Fruit fly (Drosophila melanogaster) whole organism, embryonic: ENCODE results near the gene CG43999.
A peak's percentile ranks its signal among the peaks of the same experiment; 100 is the strongest.

Experiments used
- Atf-2 ChIP-seq: fragments of 200-800 bp; sonication (Bioruptor generic); optimal IDR thresholded peaks from 2 replicates; lab custom pipeline; 2016; ENCODE audit warnings: missing biosample characterization, missing genetic modification characterization
- Atf6 ChIP-seq: fragments of 200-800 bp; sonication (Bioruptor generic); IDR thresholded peaks from 2 replicates; pipeline ENCODE4 v1.3.6; 2022; ENCODE audit warnings: missing biosample characterization, missing genetic modification characterization
- CG10274 ChIP-seq: fragments of 200-800 bp; sonication (Bioruptor generic); optimal IDR thresholded peaks from 3 replicates; lab custom pipeline; 2017; ENCODE audit warnings: missing biosample characterization, mild to moderate bottlenecking, missing genetic modification characterization
- CG12659 ChIP-seq: fragments of 200-800 bp; sonication (Bioruptor generic); optimal IDR thresholded peaks from 3 replicates; lab custom pipeline; 2017; ENCODE audit warnings: mild to moderate bottlenecking, missing biosample characterization, missing genetic modification reagents, missing genetic modification characterization
- CG14441 ChIP-seq: fragments of 200-800 bp; sonication (Bioruptor generic); IDR thresholded peaks from 2 replicates; pipeline ENCODE4 v1.3.6; 2022; ENCODE audit warnings: missing biosample characterization, missing genetic modification characterization
- CG15073 ChIP-seq: fragments of 200-800 bp; sonication (Bioruptor generic); optimal IDR thresholded peaks from 2 replicates; lab custom pipeline; 2016; ENCODE audit warnings: missing biosample characterization, missing genetic modification characterization
- CG16813 ChIP-seq: fragments of 200-800 bp; sonication (Bioruptor generic); IDR thresholded peaks from 3 replicates; pipeline ENCODE4 v1.3.6; 2022; ENCODE audit warnings: missing biosample characterization, missing genetic modification characterization; ENCODE audit not compliant: partially characterized antibody
- CG17361 ChIP-seq: fragments of 200-800 bp; sonication (Bioruptor generic); IDR thresholded peaks from 3 replicates; pipeline ENCODE4 v1.3.6; 2022; ENCODE audit warnings: missing biosample characterization, missing genetic modification characterization
- CG18764 ChIP-seq: fragments of 200-800 bp; sonication (Bioruptor generic); optimal IDR thresholded peaks from 3 replicates; lab custom pipeline; 2016; ENCODE audit warnings: missing biosample characterization, missing genetic modification characterization
- CG2678 ChIP-seq: fragments of 200-800 bp; sonication (Bioruptor generic); optimal IDR thresholded peaks from 3 replicates; lab custom pipeline; 2019; ENCODE audit warnings: missing biosample characterization, mild to moderate bottlenecking, missing genetic modification characterization, moderate library complexity
- CG2889 ChIP-seq: fragments of 200-800 bp; sonication (Bioruptor generic); IDR thresholded peaks from 3 replicates; pipeline ENCODE4 v1.3.6; 2022; ENCODE audit warnings: missing biosample characterization, missing genetic modification characterization
- CG34376 ChIP-seq: fragments of 200-800 bp; sonication (Bioruptor generic); optimal IDR thresholded peaks from 2 replicates; lab custom pipeline; 2018; ENCODE audit warnings: missing biosample characterization, mild to moderate bottlenecking, missing genetic modification characterization
- CG4424 ChIP-seq: fragments of 200-800 bp; sonication (Bioruptor generic); optimal IDR thresholded peaks from 3 replicates; lab custom pipeline; 2016; ENCODE audit warnings: missing biosample characterization, missing genetic modification characterization
- CG7556 ChIP-seq: fragments of 200-800 bp; sonication (Bioruptor generic); optimal IDR thresholded peaks from 2 replicates; lab custom pipeline; 2017; ENCODE audit warnings: missing biosample characterization, mild to moderate bottlenecking, missing genetic modification characterization
- CG7839 ChIP-seq: fragments of 200-800 bp; sonication (Bioruptor generic); optimal IDR thresholded peaks from 3 replicates; lab custom pipeline; 2018; ENCODE audit warnings: missing biosample characterization, mild to moderate bottlenecking, missing genetic modification characterization, moderate library complexity
- CG7987 ChIP-seq: fragments of 200-800 bp; sonication (Bioruptor generic); optimal IDR thresholded peaks from 2 replicates; lab custom pipeline; 2018; ENCODE audit warnings: missing biosample characterization, mild to moderate bottlenecking, missing genetic modification characterization, moderate library complexity
- CG8281 ChIP-seq: fragments of 200-800 bp; sonication (Bioruptor generic); optimal IDR thresholded peaks from 2 replicates; lab custom pipeline; 2018; ENCODE audit warnings: missing biosample characterization, mild to moderate bottlenecking, missing genetic modification characterization, moderate library complexity
- CG9876 ChIP-seq: fragments of 200-800 bp; sonication (Bioruptor generic); optimal IDR thresholded peaks from 2 replicates; lab custom pipeline; 2016; ENCODE audit warnings: missing biosample characterization, missing genetic modification characterization
- CTCF ChIP-seq: fragments of 200-800 bp; sonication (Bioruptor generic); optimal IDR thresholded peaks from 2 replicates; lab custom pipeline; 2017; ENCODE audit warnings: missing biosample characterization, mild to moderate bottlenecking, missing genetic modification characterization, moderate library complexity
- CrebB ChIP-seq: fragments of 200-800 bp; sonication (Bioruptor generic); optimal IDR thresholded peaks from 3 replicates; lab custom pipeline; 2018; ENCODE audit warnings: missing biosample characterization, mild to moderate bottlenecking, missing genetic modification characterization
- Dek ChIP-seq: fragments of 200-800 bp; sonication (Bioruptor generic); optimal IDR thresholded peaks from 3 replicates; lab custom pipeline; 2019; ENCODE audit warnings: missing biosample characterization, mild to moderate bottlenecking, missing genetic modification characterization, moderate library complexity
- H15 ChIP-seq: fragments of 200-800 bp; sonication (Bioruptor generic); IDR thresholded peaks from 3 replicates; pipeline ENCODE4 v1.3.6; 2022; ENCODE audit warnings: missing biosample characterization, missing genetic modification characterization
- Hey ChIP-seq: fragments of 200-800 bp; sonication (Bioruptor generic); optimal IDR thresholded peaks from 3 replicates; lab custom pipeline; 2018; ENCODE audit warnings: missing biosample characterization, mild to moderate bottlenecking, missing genetic modification characterization
- Hmr ChIP-seq: fragments of 200-800 bp; sonication (Bioruptor generic); optimal IDR thresholded peaks from 3 replicates; lab custom pipeline; 2017; ENCODE audit warnings: mild to moderate bottlenecking, missing biosample characterization, missing genetic modification reagents, missing genetic modification characterization
- Hr78 ChIP-seq, 2 experiments: fragments of 200-800 bp in 1 of 2; fragments of >200 bp in 1 of 2; sonication (Bioruptor generic) in 1 of 2; optimal IDR thresholded peaks; 2 replicates each; lab custom pipeline; 2017 to 2019; ENCODE audit warnings: missing biosample characterization in 2 of 2, missing genetic modification characterization in 2 of 2, mild to moderate bottlenecking in 1 of 2, moderate library complexity in 1 of 2
- MBD-R2 ChIP-seq: fragments of 200-800 bp; sonication (Bioruptor generic); IDR thresholded peaks from 2 replicates; pipeline ENCODE4 v1.3.6; 2022; ENCODE audit warnings: missing biosample characterization, missing genetic modification characterization
- Med ChIP-seq: fragments of 200-800 bp; sonication (Bioruptor generic); peaks from one replicate; lab custom pipeline; 2016; ENCODE audit warnings: missing biosample characterization, missing genetic modification characterization, mild to moderate bottlenecking, inconsistent platforms, moderate library complexity
- NfI ChIP-seq: fragments of 200-800 bp; sonication (Bioruptor generic); optimal IDR thresholded peaks from 3 replicates; lab custom pipeline; 2018; ENCODE audit warnings: missing biosample characterization, mild to moderate bottlenecking, missing genetic modification characterization, moderate library complexity
- Oaz ChIP-seq: fragments of 200-800 bp; sonication (Bioruptor generic); IDR thresholded peaks from 2 replicates; pipeline ENCODE4 v1.3.6; 2022; ENCODE audit warnings: missing biosample characterization, missing genetic modification characterization
- Side ChIP-seq: fragments of 200-800 bp; sonication (Bioruptor generic); optimal IDR thresholded peaks from 2 replicates; lab custom pipeline; 2016; ENCODE audit warnings: missing biosample characterization, missing genetic modification characterization
- Sox102F ChIP-seq: fragments of 200-800 bp; sonication (Bioruptor generic); optimal IDR thresholded peaks from 2 replicates; lab custom pipeline; 2018; ENCODE audit warnings: missing biosample characterization, mild to moderate bottlenecking, missing genetic modification characterization, moderate library complexity
- ara ChIP-seq: fragments of 200-800 bp; sonication (Bioruptor generic); IDR thresholded peaks from 2 replicates; pipeline ENCODE4 v1.3.6; 2022; ENCODE audit warnings: missing biosample characterization, missing genetic modification characterization
- bowl ChIP-seq: fragments of 200-800 bp; sonication (Bioruptor generic); IDR thresholded peaks from 2 replicates; pipeline ENCODE4 v1.3.6; 2022; ENCODE audit warnings: missing biosample characterization, missing genetic modification characterization
- cg ChIP-seq: fragments of 200-800 bp; sonication (Bioruptor generic); optimal IDR thresholded peaks from 3 replicates; lab custom pipeline; 2019; ENCODE audit warnings: missing biosample characterization, mild to moderate bottlenecking, missing genetic modification characterization, moderate library complexity
- corto ChIP-seq: fragments of 200-800 bp; sonication (Bioruptor generic); optimal IDR thresholded peaks from 2 replicates; lab custom pipeline; 2016; ENCODE audit warnings: missing biosample characterization, mild to moderate bottlenecking, missing genetic modification characterization, moderate library complexity
- cwo ChIP-seq: fragments of 200-800 bp; sonication (Bioruptor generic); optimal IDR thresholded peaks from 3 replicates; lab custom pipeline; 2017; ENCODE audit warnings: missing biosample characterization, missing genetic modification characterization, mild to moderate bottlenecking, moderate library complexity, missing genetic modification reagents
- eve ChIP-seq, 2 experiments: fragments of >200 bp; optimal IDR thresholded peaks; 2 replicates each; lab custom pipeline; 2017; ENCODE audit warnings: missing biosample characterization in 2 of 2, missing genetic modification characterization in 2 of 2
- gsb-n ChIP-seq: fragments of 200-800 bp; sonication (Bioruptor generic); optimal IDR thresholded peaks from 3 replicates; lab custom pipeline; 2018; ENCODE audit warnings: missing biosample characterization, mild to moderate bottlenecking, missing genetic modification characterization
- gt ChIP-seq: fragments of 200-800 bp; sonication (Bioruptor generic); IDR thresholded peaks from 2 replicates; pipeline ENCODE4 v1.3.6; 2022; ENCODE audit warnings: missing biosample characterization, missing genetic modification characterization
- ham ChIP-seq: fragments of 200-800 bp; sonication (Bioruptor generic); IDR thresholded peaks from 2 replicates; pipeline ENCODE4 v1.3.6; 2022; ENCODE audit warnings: missing biosample characterization, missing genetic modification characterization
- ind ChIP-seq: fragments of 200-800 bp; sonication (Bioruptor generic); optimal IDR thresholded peaks from 3 replicates; lab custom pipeline; 2016; ENCODE audit warnings: missing biosample characterization, missing genetic modification characterization
- knrl ChIP-seq: fragments of 200-800 bp; sonication (Bioruptor generic); IDR thresholded peaks from 3 replicates; pipeline ENCODE4 v1.3.6; 2022; ENCODE audit warnings: missing biosample characterization, missing genetic modification characterization; ENCODE audit not compliant: partially characterized antibody
- onecut ChIP-seq: fragments of 200-800 bp; sonication (Bioruptor generic); IDR thresholded peaks from 2 replicates; pipeline ENCODE4 v1.3.6; 2022; ENCODE audit warnings: missing biosample characterization, missing genetic modification characterization
- otp ChIP-seq: fragments of 200-800 bp; sonication (Bioruptor generic); IDR thresholded peaks from 3 replicates; pipeline ENCODE4, ENCODE4 v1.3.6; 2022; ENCODE audit warnings: missing biosample characterization, missing genetic modification characterization
- pros ChIP-seq: fragments of 200-800 bp; sonication (Bioruptor generic); optimal IDR thresholded peaks from 3 replicates; lab custom pipeline; 2019; ENCODE audit warnings: missing biosample characterization, mild to moderate bottlenecking, missing genetic modification characterization, moderate library complexity
- ro ChIP-seq: fragments of 200-800 bp; sonication (Bioruptor generic); IDR thresholded peaks from 2 replicates; pipeline ENCODE4 v1.3.6; 2022; ENCODE audit warnings: missing biosample characterization, missing genetic modification characterization
- salm ChIP-seq: fragments of 200-800 bp; sonication (Bioruptor generic); optimal IDR thresholded peaks from 2 replicates; lab custom pipeline; 2018; ENCODE audit warnings: missing biosample characterization, mild to moderate bottlenecking, missing genetic modification characterization
- sc ChIP-seq, 3 experiments: fragments of >200 bp in 2 of 3; fragments of 200-800 bp in 1 of 3; sonication (Bioruptor generic) in 1 of 3; optimal IDR thresholded peaks; 2 replicates in 2 of 3; 3 replicates in 1 of 3; lab custom pipeline; 2017; ENCODE audit warnings: mild to moderate bottlenecking in 1 of 3, missing biosample characterization in 1 of 3, missing genetic modification characterization in 1 of 3, missing genetic modification reagents in 1 of 3
- tin ChIP-seq: fragments of 200-800 bp; sonication (Bioruptor generic); optimal IDR thresholded peaks from 3 replicates; lab custom pipeline; 2016; ENCODE audit warnings: missing biosample characterization, missing genetic modification characterization
- vfl ChIP-seq: fragments of 200-800 bp; sonication (Bioruptor generic); optimal IDR thresholded peaks from 2 replicates; lab custom pipeline; 2016; ENCODE audit warnings: missing biosample characterization, missing genetic modification characterization
- zf30C ChIP-seq: fragments of 200-800 bp; sonication (Bioruptor generic); optimal IDR thresholded peaks from 3 replicates; lab custom pipeline; 2018; ENCODE audit warnings: missing biosample characterization, mild to moderate bottlenecking, missing genetic modification characterization

The CG43999 gene

dm6 chr3R:23928950-23929602 lies at the start of gene CG43999, which contains the start of the genes CG43998 and CG31142 (continued):
- TF ChIP-seq gsb-n (tag; lab: Kevin White, UChicago) (no peak), CG9876 (GFP tag; lab: Kevin White, UChicago) (no peak), CG18764 (no peak), Atf6 (GFP tag; lab: Robert Waterston, UW) (no peak), vfl (no peak), CG7839 (tag; lab: Kevin White, UChicago) (no peak), gt (GFP tag; lab: Robert Waterston, UW) (no peak), NfI (GFP tag; lab: Kevin White, UChicago) (no peak), CG2678 (tag; lab: Kevin White, UChicago) (no peak), Hey (tag; lab: Kevin White, UChicago) (no peak), sc (optimal IDR thresholded peaks at IDR 0.05; lab: Kevin White, UChicago) (no peak), sc (GFP tag; optimal IDR thresholded peaks at IDR 0.05; lab: Kevin White, UChicago) (no peak), Oaz (no peak), CG7987 (GFP tag; lab: Kevin White, UChicago) (no peak), cwo (GFP tag; lab: Kevin White, UChicago) (no peak), eve (GFP tag; optimal IDR thresholded peaks at IDR 0.05; lab: Kevin White, UChicago) (no peak), Hmr (GFP tag; lab: Kevin White, UChicago) (no peak), CG15073 (GFP tag; lab: Kevin White, UChicago) (no peak), bowl (GFP tag; lab: Robert Waterston, UW) (no peak), Dek (tag; lab: Kevin White, UChicago) (no peak), CG8281 (tag; lab: Kevin White, UChicago) (no peak), CrebB (tag; lab: Kevin White, UChicago) (no peak), salm (tag; lab: Kevin White, UChicago) (no peak), Side (GFP tag; lab: Kevin White, UChicago) (no peak), CTCF (GFP tag; lab: Kevin White, UChicago) (no peak), otp (GFP tag; lab: Robert Waterston, UW) (0 out of 3 replicates have a peak, but pooled peaks have one; percentile 12), Med (GFP tag; lab: Kevin White, UChicago) (peak; percentile 72), onecut (GFP tag; lab: Robert Waterston, UW) (no peak), tin (GFP tag; lab: Kevin White, UChicago) (no peak), CG16813 (GFP tag; lab: Robert Waterston, UW) (no peak), corto (GFP tag; lab: Kevin White, UChicago) (no peak), CG12659 (GFP tag; lab: Kevin White, UChicago) (peak; percentile 22), ro (no peak), CG10274 (GFP tag; lab: Kevin White, UChicago) (peak; percentile 15), CG2889 (no peak), Sox102F (GFP tag; lab: Kevin White, UChicago) (no peak), pros (no peak), CG17361 (GFP tag; lab: Robert Waterston, UW) (no peak), ara (GFP tag; lab: Robert Waterston, UW) (no peak), Atf-2 (GFP tag; lab: Kevin White, UChicago) (no peak), CG4424 (GFP tag; lab: Kevin White, UChicago) (no peak), H15 (GFP tag; lab: Robert Waterston, UW) (no peak), Hr78 (GFP tag; optimal IDR thresholded peaks at IDR 0.05; lab: Kevin White, UChicago) (no peak), CG7556 (GFP tag; lab: Kevin White, UChicago) (no peak), zf30C (GFP tag; lab: Kevin White, UChicago) (no peak), knrl (no peak), cg (GFP tag; lab: Kevin White, UChicago) (no peak), CG34376 (peak; percentile 6), ind (GFP tag; lab: Kevin White, UChicago) (no peak), ham (GFP tag; lab: Robert Waterston, UW) (no peak), CG14441 (GFP tag; lab: Robert Waterston, UW) (no peak), MBD-R2 (peak; percentile 77)
